Fruit fly (Drosophila melanogaster) whole organism: ENCODE results near the gene CG10669.

Source experiments
- CG8478 ChIP-seq: fragments of >200 bp; optimal IDR thresholded peaks from 2 replicates; lab custom pipeline; 2018; ENCODE audit warnings: inconsistent platforms
- Dll ChIP-seq: fragments of >200 bp; optimal IDR thresholded peaks from 2 replicates; lab custom pipeline; 2017
- psq ChIP-seq: fragments of >200 bp; optimal IDR thresholded peaks from 2 replicates; lab custom pipeline; 2017

DNA sequence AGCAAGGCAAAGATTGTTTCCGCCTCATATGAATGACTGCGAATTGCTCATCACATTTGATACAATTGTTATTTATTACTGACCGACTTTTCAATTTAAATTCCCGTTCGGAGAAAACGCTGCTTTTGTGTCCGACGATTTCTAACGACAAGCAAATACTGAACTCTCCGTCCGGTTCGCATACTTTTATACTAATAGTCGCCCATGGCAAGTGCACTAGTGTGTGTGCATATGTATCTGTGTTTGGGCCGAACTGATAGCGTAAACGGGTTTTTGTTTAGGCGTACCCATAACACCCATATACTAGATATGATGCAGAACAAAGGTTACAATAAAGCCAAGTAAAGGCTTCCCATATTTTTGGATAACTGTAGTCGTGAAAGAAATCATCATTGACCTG, 26.8 kb downstream of the CG10669 start, which contains the start of gene CG10550:
- TF ChIP-seq CG8478 (lab: Kevin White, UChicago) (no peak), psq (no peak), Dll (lab: Kevin White, UChicago) (no peak)
